Worm (Caenorhabditis elegans): ENCODE measurements around the gene T08D10.5.

T08D10.5 gene

DNA sequence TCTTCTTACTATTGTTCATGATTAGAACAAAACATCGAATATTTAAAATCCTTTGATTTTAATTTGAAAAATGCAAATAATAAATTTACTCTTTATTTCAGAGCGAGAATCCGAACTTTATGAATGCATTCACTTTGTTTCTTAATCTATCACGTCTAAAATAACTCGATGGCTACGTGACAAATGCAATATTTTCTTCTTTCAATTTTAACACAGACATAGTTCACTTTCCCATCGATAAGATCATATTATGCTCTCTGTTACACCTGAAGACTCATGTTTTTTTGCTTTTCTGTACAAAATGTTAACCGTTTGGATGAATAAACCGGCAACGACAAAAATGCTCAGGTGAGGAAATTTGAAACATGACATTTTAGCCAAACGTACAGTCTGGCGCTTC is 12.2 kb downstream of the T08D10.5 start:
- no peak for TF ChIP-seq unc-62 (GFP tag; optimal IDR thresholded peaks at IDR 0.05)
- TF ChIP-seq peb-1 (tag; optimal IDR thresholded peaks at IDR 0.05) = no peak
- TF ChIP-seq crh-2 (tag; optimal IDR thresholded peaks at IDR 0.05) = no peak
- no peak for TF ChIP-seq dmd-4 (tag; optimal IDR thresholded peaks at IDR 0.05)
- TF ChIP-seq F13H6.1 (tag; optimal IDR thresholded peaks at IDR 0.05) = no peak
- TF ChIP-seq nhr-237 (tag; optimal IDR thresholded peaks at IDR 0.05) = no peak
- no peak for TF ChIP-seq elt-1 (tag; optimal IDR thresholded peaks at IDR 0.05)

DNA sequence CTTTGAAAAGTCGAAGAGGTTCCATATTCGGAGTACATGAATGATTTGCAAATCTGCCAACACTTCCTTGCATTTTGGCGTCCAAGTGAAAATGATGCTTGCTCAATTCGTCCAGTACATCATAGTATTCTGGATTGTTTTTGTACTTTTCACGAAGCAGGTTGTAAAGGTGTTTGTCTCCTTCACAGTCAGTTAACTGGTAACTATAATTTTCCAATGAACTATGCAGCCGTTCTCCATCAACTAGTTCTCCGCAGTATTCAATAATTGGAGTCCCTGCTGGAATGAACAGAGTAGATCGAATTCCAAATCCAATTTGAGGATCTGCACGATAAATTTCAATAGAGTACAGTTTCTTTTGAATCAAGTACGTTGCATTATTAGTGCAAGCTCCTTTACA is 14.0 kb downstream of the T08D10.5 start:
- TF ChIP-seq nhr-12 (tag; optimal IDR thresholded peaks at IDR 0.05) (no peak), unc-55 (GFP tag; optimal IDR thresholded peaks at IDR 0.05) (no peak), zag-1 (tag; optimal IDR thresholded peaks at IDR 0.05) (no peak), mbf-1 (tag; optimal IDR thresholded peaks at IDR 0.05) (no peak), nhr-237 (tag; optimal IDR thresholded peaks at IDR 0.05) (no peak), mdl-1 (tag; optimal IDR thresholded peaks at IDR 0.05) (no peak), egl-27 (tag; optimal IDR thresholded peaks at IDR 0.05) (no peak), lin-13 (GFP tag; optimal IDR thresholded peaks at IDR 0.05) (no peak), dmd-4 (tag; optimal IDR thresholded peaks at IDR 0.05) (no peak), nhr-77 (tag; optimal IDR thresholded peaks at IDR 0.05) (no peak), nhr-10 (tag; optimal IDR thresholded peaks at IDR 0.05) (no peak), unc-62 (GFP tag; optimal IDR thresholded peaks at IDR 0.05) (no peak), nhr-23 (tag; optimal IDR thresholded peaks at IDR 0.05) (no peak), crh-2 (tag; optimal IDR thresholded peaks at IDR 0.05) (no peak), sem-4 (tag; optimal IDR thresholded peaks at IDR 0.05) (no peak), ceh-16 (tag; optimal IDR thresholded peaks at IDR 0.05) (no peak), Y55F3AM.14 (GFP tag; optimal IDR thresholded peaks at IDR 0.05) (no peak)

DNA sequence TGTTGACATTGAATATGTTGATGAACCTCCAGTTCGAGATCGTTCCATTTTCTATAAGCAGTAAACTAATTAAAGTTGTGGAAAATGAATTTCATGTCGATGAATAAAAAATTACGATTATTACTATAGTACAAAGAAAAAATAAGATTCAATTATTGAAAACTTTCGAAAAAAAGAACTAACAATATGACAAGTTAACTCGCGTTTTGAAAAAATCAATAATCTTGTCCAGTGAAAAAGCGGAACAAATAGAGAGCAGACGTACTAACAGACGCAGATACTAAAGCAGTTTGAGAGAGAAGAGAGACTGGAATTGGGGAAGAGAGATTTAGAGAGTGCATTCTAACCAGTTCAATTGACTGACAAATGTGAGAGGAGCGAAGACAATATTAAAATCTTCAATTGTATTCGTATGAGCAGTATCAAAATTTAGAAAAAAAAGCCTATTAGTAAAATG is 17.3 kb downstream of the T08D10.5 start, which contains the start of gene set-6:
Gene set-6, minus strand, starts transcription at position 51 of the 457 bp plus-strand sequence.
- TF ChIP-seq C34F6.9 (tag; optimal IDR thresholded peaks at IDR 0.05) = peak; percentile 62
- no peak for TF ChIP-seq blmp-1 (tag; optimal IDR thresholded peaks at IDR 0.05; ENCODE audit: insufficient read depth)
- TF ChIP-seq lin-13 (GFP tag; optimal IDR thresholded peaks at IDR 0.05) = peak; percentile 12
- TF ChIP-seq alr-1 (tag; optimal IDR thresholded peaks at IDR 0.05) = no peak
- peak; percentile 9 for TF ChIP-seq nhr-129 (tag; optimal IDR thresholded peaks at IDR 0.05)
- peak; percentile 10 for TF ChIP-seq crh-2 (tag; optimal IDR thresholded peaks at IDR 0.05)
- TF ChIP-seq F13H6.1 (tag; optimal IDR thresholded peaks at IDR 0.05) = peak; percentile 18
- no peak for TF ChIP-seq zag-1 (tag; optimal IDR thresholded peaks at IDR 0.05)
- TF ChIP-seq lsy-2 (tag; optimal IDR thresholded peaks at IDR 0.05) = peak in 1 of 2 experiments; percentile 19
- TF ChIP-seq unc-55 (GFP tag; optimal IDR thresholded peaks at IDR 0.05) = peak; percentile 71
- peak; percentile 47 for TF ChIP-seq sma-9 (GFP tag; optimal IDR thresholded peaks at IDR 0.05)
- no peak for TF ChIP-seq sma-9 (tag; optimal IDR thresholded peaks at IDR 0.05)

- TF ChIP-seq ztf-4 (tag; optimal IDR thresholded peaks at IDR 0.05) (no peak), C34F6.9 (tag; optimal IDR thresholded peaks at IDR 0.05) (peak; percentile 4), dmd-4 (tag; optimal IDR thresholded peaks at IDR 0.05) (no peak)
Observed at ce11 chrX:11982065-11982464, 24.7 kb downstream of the T08D10.5 start, which contains the start of gene nhr-167. Gene nhr-167 (minus strand): TSS chrX:11982085.

- TF ChIP-seq sma-3 (GFP tag; optimal IDR thresholded peaks at IDR 0.05) (no peak), dmd-4 (tag; optimal IDR thresholded peaks at IDR 0.05) (no peak), ceh-82 (tag; optimal IDR thresholded peaks at IDR 0.05) (no peak), peb-1 (tag; optimal IDR thresholded peaks at IDR 0.05) (no peak), lin-39 (tag; optimal IDR thresholded peaks at IDR 0.05) (no peak), elt-3 (tag; optimal IDR thresholded peaks at IDR 0.05) (no peak), unc-39 (tag; optimal IDR thresholded peaks at IDR 0.05) (no peak), nhr-129 (tag; optimal IDR thresholded peaks at IDR 0.05) (no peak), mbf-1 (tag; optimal IDR thresholded peaks at IDR 0.05) (no peak), ceh-16 (tag; optimal IDR thresholded peaks at IDR 0.05) (no peak), crh-2 (tag; optimal IDR thresholded peaks at IDR 0.05) (no peak), lsy-2 (tag; optimal IDR thresholded peaks at IDR 0.05) (no peak), sem-4 (tag; optimal IDR thresholded peaks at IDR 0.05) (no peak), zag-1 (tag; optimal IDR thresholded peaks at IDR 0.05) (no peak), snpc-4 (tag; optimal IDR thresholded peaks at IDR 0.05) (no peak), unc-62 (GFP tag; optimal IDR thresholded peaks at IDR 0.05) (no peak), nhr-6 (tag; optimal IDR thresholded peaks at IDR 0.05) (no peak)
Observed at ce11 chrX:11983576-11984061, 26.3 kb downstream of the T08D10.5 start, which contains the start of gene C49F5.3. Gene C49F5.3 (minus strand): TSS chrX:11983626.

All from whole organism, L2 larva.